Fruit fly (Drosophila melanogaster) S2 (cell line): ENCODE measurements around the gene mxc.

Source experiments
- CG8478 ChIP-seq: fragments of >200 bp; optimal IDR thresholded peaks from 2 replicates; lab custom pipeline; 2018
- CTCF ChIP-seq, 2 experiments: fragments of >200 bp; optimal IDR thresholded peaks; 2 replicates each; lab custom pipeline; 2018

DNA sequence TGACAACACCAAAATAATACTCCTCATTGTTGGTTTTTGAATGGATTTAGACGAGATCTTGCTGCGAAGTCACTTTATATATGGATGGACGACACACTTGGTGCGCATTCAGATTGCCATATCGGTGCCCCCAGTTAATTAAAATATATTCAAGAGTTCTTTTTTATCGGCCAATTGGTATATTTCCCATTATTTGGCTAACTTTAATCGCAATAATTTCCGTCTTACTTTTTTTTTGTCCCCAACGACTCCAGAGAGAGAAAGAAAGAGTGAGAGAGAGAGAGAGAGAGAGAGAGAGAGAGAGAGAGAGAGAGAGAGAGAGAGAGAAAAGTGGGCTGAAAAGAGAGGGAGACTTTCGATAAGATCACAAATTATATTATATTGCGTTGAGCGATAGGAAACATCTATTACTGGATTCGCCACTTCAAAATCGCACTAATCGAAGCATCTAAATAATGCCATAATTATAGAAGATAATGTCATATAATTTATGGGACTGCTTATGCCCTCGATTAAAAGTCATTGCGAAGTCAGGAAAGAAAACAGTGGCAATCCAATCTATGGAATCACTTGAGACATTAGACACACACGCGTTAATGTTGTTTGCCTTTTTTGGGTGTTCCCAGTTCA, 52.6 kb downstream of the mxc start, which contains the start of gene CG12115:
- TF ChIP-seq CG8478 (lab: Kevin White, UChicago) (no peak), CTCF (optimal IDR thresholded peaks at IDR 0.05; lab: Kevin White, UChicago) (no peak)
